Fruit fly (Drosophila melanogaster) whole organism, embryonic: ENCODE data around the gene CG15306.

Experiments used
- ATbp ChIP-seq: fragments of 200-800 bp; sonication (Bioruptor generic); optimal IDR thresholded peaks from 2 replicates; lab custom pipeline; 2017; ENCODE audit warnings: missing biosample characterization, mild to moderate bottlenecking, missing genetic modification characterization, missing genetic modification reagents
- Bdp1 ChIP-seq: fragments of 200-800 bp; sonication (Bioruptor generic); optimal IDR thresholded peaks from 3 replicates; lab custom pipeline; 2016; ENCODE audit warnings: missing biosample characterization, missing genetic modification characterization
- Blimp-1 ChIP-seq: fragments of 200-800 bp; sonication (Bioruptor generic); optimal IDR thresholded peaks from 3 replicates; lab custom pipeline; 2018; ENCODE audit warnings: missing biosample characterization, missing genetic modification characterization, mild to moderate bottlenecking, moderate library complexity, missing genetic modification reagents
- CG10209 ChIP-seq: fragments of 200-800 bp; sonication (Bioruptor generic); optimal IDR thresholded peaks from 3 replicates; lab custom pipeline; 2017; ENCODE audit warnings: missing biosample characterization, mild to moderate bottlenecking, missing genetic modification characterization, missing genetic modification reagents
- CG11504 ChIP-seq: fragments of 200-800 bp; sonication (Bioruptor generic); optimal IDR thresholded peaks from 3 replicates; lab custom pipeline; 2019; ENCODE audit warnings: missing biosample characterization, mild to moderate bottlenecking, missing genetic modification characterization, moderate library complexity
- CG12155 ChIP-seq: fragments of 200-800 bp; sonication (Bioruptor generic); optimal IDR thresholded peaks from 3 replicates; lab custom pipeline; 2016; ENCODE audit warnings: missing biosample characterization, missing genetic modification characterization
- CG12219 ChIP-seq: fragments of 200-800 bp; sonication (Bioruptor generic); optimal IDR thresholded peaks from 3 replicates; lab custom pipeline; 2018; ENCODE audit warnings: missing biosample characterization, mild to moderate bottlenecking, missing genetic modification characterization
- CG13624 ChIP-seq: fragments of 200-800 bp; sonication (Bioruptor generic); optimal IDR thresholded peaks from 2 replicates; lab custom pipeline; 2016; ENCODE audit warnings: missing biosample characterization, missing genetic modification characterization
- CG14050 ChIP-seq: fragments of 200-800 bp; sonication (Bioruptor generic); IDR thresholded peaks from 3 replicates; pipeline ENCODE4 v1.3.6; 2022; ENCODE audit warnings: missing biosample characterization, missing genetic modification characterization
- CG1832 ChIP-seq: fragments of 200-800 bp; sonication (Bioruptor generic); optimal IDR thresholded peaks from 2 replicates; lab custom pipeline; 2017; ENCODE audit warnings: missing biosample characterization, mild to moderate bottlenecking, missing genetic modification characterization, inconsistent platforms
- CG18764 ChIP-seq: fragments of 200-800 bp; sonication (Bioruptor generic); optimal IDR thresholded peaks from 3 replicates; lab custom pipeline; 2016; ENCODE audit warnings: missing biosample characterization, missing genetic modification characterization
- CG2129 ChIP-seq: fragments of 200-800 bp; sonication (Bioruptor generic); IDR thresholded peaks from 2 replicates; pipeline ENCODE4 v1.3.6; 2022; ENCODE audit warnings: missing biosample characterization, missing genetic modification characterization; ENCODE audit not compliant: partially characterized antibody
- CG3163 ChIP-seq: fragments of 200-800 bp; sonication (Bioruptor generic); optimal IDR thresholded peaks from 3 replicates; lab custom pipeline; 2016; ENCODE audit warnings: missing biosample characterization, missing genetic modification characterization
- CG4424 ChIP-seq: fragments of 200-800 bp; sonication (Bioruptor generic); optimal IDR thresholded peaks from 3 replicates; lab custom pipeline; 2016; ENCODE audit warnings: missing biosample characterization, missing genetic modification characterization
- Drgx ChIP-seq: fragments of 200-800 bp; sonication (Bioruptor generic); IDR thresholded peaks from 2 replicates; pipeline ENCODE4 v1.3.6; 2022; ENCODE audit warnings: missing biosample characterization, missing genetic modification characterization
- Gsc ChIP-seq: fragments of 200-800 bp; sonication (Bioruptor generic); IDR thresholded peaks from 2 replicates; pipeline ENCODE4 v1.3.6; 2022; ENCODE audit warnings: missing biosample characterization, missing genetic modification characterization
- Gug ChIP-seq: fragments of 200-800 bp; sonication (Bioruptor generic); IDR thresholded peaks from 4 replicates; pipeline ENCODE4 v1.3.6; 2022; ENCODE audit warnings: missing biosample characterization, missing genetic modification characterization
- HLH4C ChIP-seq: fragments of 200-800 bp; sonication (Bioruptor generic); IDR thresholded peaks from 3 replicates; pipeline ENCODE4 v1.3.6; 2022; ENCODE audit warnings: missing biosample characterization, missing genetic modification characterization; ENCODE audit not compliant: partially characterized antibody
- Mad ChIP-seq: fragments of 200-800 bp; sonication (Bioruptor generic); optimal IDR thresholded peaks from 2 replicates; lab custom pipeline; 2016; ENCODE audit warnings: missing biosample characterization, missing genetic modification characterization
- Max ChIP-seq: fragments of 200-800 bp; sonication (Bioruptor generic); optimal IDR thresholded peaks from 2 replicates; lab custom pipeline; 2016; ENCODE audit warnings: missing biosample characterization, mild to moderate bottlenecking, missing genetic modification characterization
- Med ChIP-seq: fragments of 200-800 bp; sonication (Bioruptor generic); peaks from one replicate; lab custom pipeline; 2016; ENCODE audit warnings: missing biosample characterization, missing genetic modification characterization, mild to moderate bottlenecking, inconsistent platforms, moderate library complexity
- Myb ChIP-seq: fragments of 200-800 bp; sonication (Bioruptor generic); optimal IDR thresholded peaks from 2 replicates; lab custom pipeline; 2016; ENCODE audit warnings: missing biosample characterization, missing genetic modification characterization
- Pdp1 ChIP-seq, 2 experiments: fragments of 200-800 bp; sonication (Bioruptor generic); optimal IDR thresholded peaks; 3 replicates each; lab custom pipeline; 2016; ENCODE audit warnings: missing biosample characterization in 2 of 2, missing genetic modification characterization in 2 of 2, mild to moderate bottlenecking in 1 of 2, moderate library complexity in 1 of 2
- Ptx1 ChIP-seq: fragments of 200-800 bp; sonication (Bioruptor generic); IDR thresholded peaks from 2 replicates; pipeline ENCODE4 v1.3.6; 2022; ENCODE audit warnings: missing biosample characterization, missing genetic modification characterization
- ap ChIP-seq: fragments of 200-800 bp; sonication (Bioruptor generic); IDR thresholded peaks from 2 replicates; pipeline ENCODE4 v1.3.6; 2022; ENCODE audit warnings: missing biosample characterization, missing genetic modification characterization
- bigmax ChIP-seq: fragments of 200-800 bp; sonication (Bioruptor generic); optimal IDR thresholded peaks from 2 replicates; lab custom pipeline; 2018; ENCODE audit warnings: missing biosample characterization, mild to moderate bottlenecking, missing genetic modification characterization
- bowl ChIP-seq: fragments of 200-800 bp; sonication (Bioruptor generic); IDR thresholded peaks from 2 replicates; pipeline ENCODE4 v1.3.6; 2022; ENCODE audit warnings: missing biosample characterization, missing genetic modification characterization
- crc ChIP-seq: fragments of 200-800 bp; sonication (Bioruptor generic); optimal IDR thresholded peaks from 2 replicates; lab custom pipeline; 2016; ENCODE audit warnings: missing biosample characterization, missing genetic modification characterization
- cwo ChIP-seq: fragments of 200-800 bp; sonication (Bioruptor generic); optimal IDR thresholded peaks from 3 replicates; lab custom pipeline; 2017; ENCODE audit warnings: missing biosample characterization, missing genetic modification characterization, mild to moderate bottlenecking, moderate library complexity, missing genetic modification reagents
- da ChIP-seq: fragments of 200-800 bp; sonication (Bioruptor generic); optimal IDR thresholded peaks from 2 replicates; lab custom pipeline; 2016; ENCODE audit warnings: missing biosample characterization, missing genetic modification characterization
- dpn ChIP-seq, 2 experiments: fragments of 200-800 bp; sonication (Bioruptor generic); optimal IDR thresholded peaks; 3 replicates each; lab custom pipeline; 2016; ENCODE audit warnings: missing biosample characterization in 2 of 2, missing genetic modification characterization in 2 of 2
- fd102C ChIP-seq: fragments of 200-800 bp; sonication (Bioruptor generic); optimal IDR thresholded peaks from 2 replicates; lab custom pipeline; 2018; ENCODE audit warnings: missing biosample characterization, mild to moderate bottlenecking, missing genetic modification characterization, moderate library complexity
- fd96Cb ChIP-seq: fragments of 200-800 bp; sonication (Bioruptor generic); optimal IDR thresholded peaks from 2 replicates; lab custom pipeline; 2018; ENCODE audit warnings: missing biosample characterization, mild to moderate bottlenecking, missing genetic modification characterization, moderate library complexity
- gem ChIP-seq: fragments of 200-800 bp; sonication (Bioruptor generic); optimal IDR thresholded peaks from 2 replicates; lab custom pipeline; 2019; ENCODE audit warnings: missing biosample characterization, mild to moderate bottlenecking, missing genetic modification characterization, moderate library complexity
- gfzf ChIP-seq: fragments of 200-800 bp; sonication (Bioruptor generic); optimal IDR thresholded peaks from 2 replicates; lab custom pipeline; 2016; ENCODE audit warnings: missing biosample characterization, mild to moderate bottlenecking, missing genetic modification characterization, moderate library complexity
- gsb ChIP-seq: fragments of 200-800 bp; sonication (Bioruptor generic); IDR thresholded peaks from 2 replicates; pipeline ENCODE4 v1.3.6; 2022; ENCODE audit warnings: missing biosample characterization, missing genetic modification characterization
- kah ChIP-seq: fragments of 200-800 bp; sonication (Bioruptor generic); optimal IDR thresholded peaks from 2 replicates; lab custom pipeline; 2018; ENCODE audit warnings: missing biosample characterization, mild to moderate bottlenecking, missing genetic modification characterization
- mirr ChIP-seq: fragments of 200-800 bp; sonication (Bioruptor generic); optimal IDR thresholded peaks from 3 replicates; lab custom pipeline; 2018; ENCODE audit warnings: missing biosample characterization, mild to moderate bottlenecking, missing genetic modification characterization
- oc ChIP-seq: fragments of 200-800 bp; sonication (Bioruptor generic); optimal IDR thresholded peaks from 2 replicates; lab custom pipeline; 2018; ENCODE audit warnings: missing biosample characterization, mild to moderate bottlenecking, missing genetic modification characterization, moderate library complexity
- ranshi ChIP-seq: fragments of 200-800 bp; sonication (Bioruptor generic); IDR thresholded peaks from 2 replicates; pipeline ENCODE4 v1.3.6; 2022; ENCODE audit warnings: missing biosample characterization, missing genetic modification characterization
- sd ChIP-seq: fragments of 200-800 bp; sonication (Bioruptor generic); optimal IDR thresholded peaks from 3 replicates; lab custom pipeline; 2018; ENCODE audit warnings: missing biosample characterization, mild to moderate bottlenecking, missing genetic modification characterization, moderate library complexity
- sens ChIP-seq: fragments of 200-800 bp; sonication (Bioruptor generic); peaks from one replicate; lab custom pipeline; 2016; ENCODE audit warnings: missing biosample characterization, missing genetic modification characterization
- seq ChIP-seq: fragments of 200-800 bp; sonication (Bioruptor generic); IDR thresholded peaks from 2 replicates; pipeline ENCODE4 v1.3.6; 2022; ENCODE audit warnings: missing biosample characterization, missing genetic modification characterization
- sqz ChIP-seq: fragments of 200-800 bp; sonication (Bioruptor generic); optimal IDR thresholded peaks from 3 replicates; lab custom pipeline; 2018; ENCODE audit warnings: missing biosample characterization, mild to moderate bottlenecking, missing genetic modification characterization
- tll ChIP-seq, 2 experiments: fragments of 200-800 bp in 1 of 2; fragments of >200 bp in 1 of 2; sonication (Bioruptor generic) in 1 of 2; optimal IDR thresholded peaks; 2 replicates each; lab custom pipeline; 2017 to 2019; ENCODE audit warnings: missing biosample characterization in 2 of 2, missing genetic modification characterization in 2 of 2, mild to moderate bottlenecking in 1 of 2, moderate library complexity in 1 of 2
- wor ChIP-seq: fragments of 200-800 bp; sonication (Bioruptor generic); IDR thresholded peaks from 2 replicates; pipeline ENCODE4 v1.3.6; 2022; ENCODE audit warnings: missing biosample characterization, missing genetic modification characterization
- zf30C ChIP-seq: fragments of 200-800 bp; sonication (Bioruptor generic); optimal IDR thresholded peaks from 3 replicates; lab custom pipeline; 2018; ENCODE audit warnings: missing biosample characterization, mild to moderate bottlenecking, missing genetic modification characterization

CG15306 gene

DNA sequence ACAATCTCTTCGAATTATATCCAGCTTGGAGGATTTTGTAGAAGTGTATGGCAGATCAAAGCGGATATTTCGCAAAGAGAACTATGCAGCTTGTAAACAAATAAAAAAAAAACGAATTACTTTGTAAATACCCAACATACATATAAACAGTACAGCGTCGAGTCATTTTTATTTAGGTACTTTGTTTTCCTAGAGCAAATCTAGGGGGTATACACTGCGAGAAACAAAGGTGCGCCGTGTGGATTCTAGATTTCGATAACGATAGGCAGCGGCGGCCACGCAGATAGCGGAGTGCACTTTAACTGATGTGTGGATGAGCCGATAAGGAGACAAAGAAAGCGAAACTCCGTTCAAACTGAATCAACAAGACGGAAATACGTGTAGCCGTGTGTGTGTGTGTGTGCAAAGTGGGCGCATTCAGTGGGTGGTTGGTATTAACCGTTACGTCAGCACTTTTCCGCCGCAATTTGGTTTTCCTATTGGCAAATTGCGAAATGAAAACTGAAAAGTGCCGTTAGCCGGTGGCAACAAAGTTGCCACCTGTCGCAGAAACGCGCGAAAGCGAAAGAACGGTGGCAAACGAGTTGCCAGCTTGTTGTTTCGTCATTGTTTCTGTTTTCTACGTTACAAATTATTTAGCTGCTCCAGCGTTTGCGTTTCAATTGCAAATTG, 33.1 kb upstream of the CG15306 start (continued):
- TF ChIP-seq Med (GFP tag; lab: Kevin White, UChicago) (peak; percentile 34), CG1832 (GFP tag; lab: Kevin White, UChicago) (no peak), tll (GFP tag; optimal IDR thresholded peaks at IDR 0.05; lab: Kevin White, UChicago) (no peak), ap (GFP tag; lab: Robert Waterston, UW) (no peak), gem (tag; lab: Kevin White, UChicago) (peak; percentile 14), Bdp1 (GFP tag; lab: Kevin White, UChicago) (no peak), gfzf (GFP tag; lab: Kevin White, UChicago) (no peak), CG14050 (GFP tag; lab: Robert Waterston, UW) (no peak), zf30C (GFP tag; lab: Kevin White, UChicago) (peak; percentile 44), Gug (GFP tag; lab: Robert Waterston, UW) (no peak), sqz (GFP tag; lab: Kevin White, UChicago) (no peak), sd (tag; lab: Kevin White, UChicago) (peak; percentile 3), Mad (GFP tag; lab: Kevin White, UChicago) (no peak), CG10209 (no peak), Max (GFP tag; lab: Kevin White, UChicago) (no peak), Myb (GFP tag; lab: Kevin White, UChicago) (peak; percentile 8), CG18764 (GFP tag; lab: Kevin White, UChicago) (no peak), ranshi (GFP tag; lab: Robert Waterston, UW) (no peak), HLH4C (GFP tag; lab: Robert Waterston, UW) (no peak), bowl (GFP tag; lab: Robert Waterston, UW) (no peak), Blimp-1 (GFP tag; lab: Kevin White, UChicago) (peak; percentile 19), crc (GFP tag; lab: Kevin White, UChicago) (no peak), seq (no peak)

DNA sequence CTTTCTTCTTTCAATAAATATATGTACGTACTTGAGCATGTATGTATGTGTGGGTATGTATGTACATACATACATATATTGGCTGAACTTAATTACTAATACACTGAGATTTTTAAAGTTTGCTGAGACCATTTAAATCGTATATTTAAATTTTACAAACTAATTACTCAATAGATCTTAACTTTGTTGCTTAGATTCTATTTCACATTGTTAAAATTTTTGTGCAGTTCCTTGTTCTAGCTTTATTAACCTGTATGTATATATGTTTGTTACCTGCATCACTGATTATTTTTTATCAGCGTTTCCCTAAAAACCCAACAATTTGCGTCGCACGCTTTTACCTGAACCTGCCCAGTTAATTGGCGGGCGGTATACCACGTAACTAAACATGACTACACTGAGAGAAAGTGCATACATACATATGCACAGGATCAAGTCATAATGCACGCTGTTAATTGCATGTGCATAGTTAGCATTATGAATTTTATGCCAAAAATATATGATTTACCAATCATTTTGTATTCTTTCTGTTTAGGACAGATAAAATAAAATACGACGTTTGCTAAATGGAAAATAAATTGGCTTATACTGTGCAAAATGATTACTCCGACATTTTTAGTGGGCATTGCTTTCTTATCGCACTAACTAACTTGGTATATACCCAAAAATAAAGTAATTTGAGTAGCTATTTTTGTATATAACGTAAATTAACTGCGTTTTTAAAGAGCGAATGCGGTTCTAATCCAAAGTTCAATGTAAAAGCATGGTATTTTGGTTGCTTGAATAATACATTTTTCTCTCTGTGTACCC, 31.1 kb upstream of the CG15306 start:
- TF ChIP-seq ATbp (GFP tag; lab: Kevin White, UChicago) (peak; percentile 6), CG13624 (GFP tag; lab: Kevin White, UChicago) (peak; percentile 36), dpn (GFP tag; optimal IDR thresholded peaks at IDR 0.05; lab: Kevin White, UChicago) (peak in 1 of 2 experiments; percentile 25), cwo (peak; percentile 10), CG12155 (GFP tag; lab: Kevin White, UChicago) (peak; percentile 13), Drgx (no peak; the same call in 1 of the 2 replicates), CG4424 (GFP tag; lab: Kevin White, UChicago) (peak; percentile 46), CG2129 (no peak), Pdp1 (GFP tag; optimal IDR thresholded peaks at IDR 0.05; lab: Kevin White, UChicago) (peak; percentile 43 to 55), gsb (GFP tag; lab: Robert Waterston, UW) (no peak), Ptx1 (GFP tag; lab: Robert Waterston, UW) (0 out of 2 replicates have a peak, but pooled peaks have one; percentile 30), fd96Cb (tag; lab: Kevin White, UChicago) (peak; percentile 40), sens (peak; percentile 83), mirr (no peak), Gsc (GFP tag; lab: Robert Waterston, UW) (no peak), wor (GFP tag; lab: Robert Waterston, UW) (no peak), CG3163 (GFP tag; lab: Kevin White, UChicago) (peak; percentile 2), kah (GFP tag; lab: Kevin White, UChicago) (no peak), oc (tag; lab: Kevin White, UChicago) (no peak), bigmax (no peak), CG11504 (tag; lab: Kevin White, UChicago) (peak; percentile 64), CG12219 (GFP tag; lab: Kevin White, UChicago) (peak; percentile 2), da (GFP tag; lab: Kevin White, UChicago) (no peak), fd102C (no peak)
